Worm (Caenorhabditis elegans): ENCODE measurements around the gene hyl-1.

Gene hyl-1

ce11 chrIV:8570253-8570652 is 31.3 kb downstream of the hyl-1 start, which contains the start of gene Y59H11AM.4:
Gene Y59H11AM.4, minus strand, starts transcription at chrIV:8570353.
- no peak for TF ChIP-seq sea-1 (GFP tag; conservative IDR thresholded peaks at IDR 0.05)
- no peak for TF ChIP-seq hmbx-1 (tag; optimal IDR thresholded peaks at IDR 0.05)
- TF ChIP-seq tbx-11 (GFP tag; IDR thresholded peaks at IDR 0.05), result no peak
- TF ChIP-seq tbx-37 (GFP tag; conservative IDR thresholded peaks at IDR 0.05), result no peak
- TF ChIP-seq pes-1 (GFP tag; IDR thresholded peaks at IDR 0.05), result no peak
- TF ChIP-seq ets-7 (tag; optimal IDR thresholded peaks at IDR 0.05), result no peak
- no peak for TF ChIP-seq hmg-4 (GFP tag; optimal IDR thresholded peaks at IDR 0.05)
- TF ChIP-seq ama-1 (optimal IDR thresholded peaks at IDR 0.05), result no peak
- no peak for TF ChIP-seq scrt-1 (GFP tag; IDR thresholded peaks at IDR 0.05)
- no peak for TF ChIP-seq tra-4 (tag; optimal IDR thresholded peaks at IDR 0.05)
- TF ChIP-seq F13C5.2 (tag; optimal IDR thresholded peaks at IDR 0.05), result no peak
- TF ChIP-seq ceh-36 (tag; optimal IDR thresholded peaks at IDR 0.05), result no peak
- TF ChIP-seq hnd-1 (tag; optimal IDR thresholded peaks at IDR 0.05), result no peak
- TF ChIP-seq flt-1 (GFP tag; IDR thresholded peaks at IDR 0.05), result no peak
- no peak for TF ChIP-seq B0310.2 (tag; optimal IDR thresholded peaks at IDR 0.05)
- no peak for TF ChIP-seq ceh-13 (GFP tag; optimal IDR thresholded peaks at IDR 0.05)
- no peak for TF ChIP-seq aly-1 (tag; optimal IDR thresholded peaks at IDR 0.05)

- no peak for TF ChIP-seq sea-1 (GFP tag; conservative IDR thresholded peaks at IDR 0.05)
- TF ChIP-seq tra-4 (tag; optimal IDR thresholded peaks at IDR 0.05), result no peak
- no peak for TF ChIP-seq ceh-36 (tag; optimal IDR thresholded peaks at IDR 0.05)
- TF ChIP-seq B0310.2 (tag; optimal IDR thresholded peaks at IDR 0.05), result no peak
- TF ChIP-seq scrt-1 (GFP tag; IDR thresholded peaks at IDR 0.05), result no peak
- TF ChIP-seq tbx-11 (GFP tag; IDR thresholded peaks at IDR 0.05), result no peak
- TF ChIP-seq aly-1 (tag; optimal IDR thresholded peaks at IDR 0.05), result no peak
- TF ChIP-seq ets-7 (tag; optimal IDR thresholded peaks at IDR 0.05), result no peak
- TF ChIP-seq hmbx-1 (tag; optimal IDR thresholded peaks at IDR 0.05), result no peak
- no peak for TF ChIP-seq ama-1 (optimal IDR thresholded peaks at IDR 0.05)
- no peak for TF ChIP-seq ceh-13 (GFP tag; optimal IDR thresholded peaks at IDR 0.05)
- TF ChIP-seq tbx-37 (GFP tag; conservative IDR thresholded peaks at IDR 0.05), result no peak
- no peak for TF ChIP-seq F13C5.2 (tag; optimal IDR thresholded peaks at IDR 0.05)
Observed at ce11 chrIV:8570719-8571118, 31.8 kb downstream of the hyl-1 start.

- TF ChIP-seq flt-1 (GFP tag; IDR thresholded peaks at IDR 0.05) (no peak), aly-1 (tag; optimal IDR thresholded peaks at IDR 0.05) (no peak), ets-7 (tag; optimal IDR thresholded peaks at IDR 0.05) (no peak), tbx-11 (GFP tag; IDR thresholded peaks at IDR 0.05) (no peak), ceh-36 (tag; optimal IDR thresholded peaks at IDR 0.05) (no peak), scrt-1 (GFP tag; IDR thresholded peaks at IDR 0.05) (no peak), tbx-37 (GFP tag; conservative IDR thresholded peaks at IDR 0.05) (no peak), tra-4 (tag; optimal IDR thresholded peaks at IDR 0.05) (no peak), hmg-4 (GFP tag; optimal IDR thresholded peaks at IDR 0.05) (no peak)
Observed at ce11 chrIV:8571138-8571537, 32.2 kb downstream of the hyl-1 start, which contains the start of gene Y59H11AM.1. Gene Y59H11AM.1, plus strand, starts transcription at chrIV:8571438.

- TF ChIP-seq tbx-37 (GFP tag; conservative IDR thresholded peaks at IDR 0.05), result no peak
- no peak for TF ChIP-seq flt-1 (GFP tag; IDR thresholded peaks at IDR 0.05)
- no peak for TF ChIP-seq pes-1 (GFP tag; IDR thresholded peaks at IDR 0.05)
- no peak for TF ChIP-seq F13C5.2 (tag; optimal IDR thresholded peaks at IDR 0.05)
- TF ChIP-seq scrt-1 (GFP tag; IDR thresholded peaks at IDR 0.05), result no peak
- no peak for TF ChIP-seq ceh-13 (GFP tag; optimal IDR thresholded peaks at IDR 0.05)
- TF ChIP-seq hnd-1 (tag; optimal IDR thresholded peaks at IDR 0.05), result no peak
- TF ChIP-seq B0310.2 (tag; optimal IDR thresholded peaks at IDR 0.05), result no peak
- TF ChIP-seq aly-1 (tag; optimal IDR thresholded peaks at IDR 0.05), result no peak
- TF ChIP-seq ama-1 (optimal IDR thresholded peaks at IDR 0.05), result no peak
- TF ChIP-seq hmg-4 (GFP tag; optimal IDR thresholded peaks at IDR 0.05), result no peak
- no peak for TF ChIP-seq tra-4 (tag; optimal IDR thresholded peaks at IDR 0.05)
- no peak for TF ChIP-seq hmbx-1 (tag; optimal IDR thresholded peaks at IDR 0.05)
- no peak for TF ChIP-seq tbx-11 (GFP tag; IDR thresholded peaks at IDR 0.05)
- TF ChIP-seq sea-1 (GFP tag; conservative IDR thresholded peaks at IDR 0.05), result no peak
- no peak for TF ChIP-seq ceh-36 (tag; optimal IDR thresholded peaks at IDR 0.05)
- TF ChIP-seq ets-7 (tag; optimal IDR thresholded peaks at IDR 0.05), result no peak
Observed at ce11 chrIV:8585076-8586033, 46.4 kb downstream of the hyl-1 start, which contains the start of gene catp-7. Gene catp-7, plus strand, starts transcription at chrIV:8585983.

ce11 chrIV:8587057-8587456 is 48.1 kb downstream of the hyl-1 start:
- TF ChIP-seq aly-1 (tag; optimal IDR thresholded peaks at IDR 0.05), result no peak
- no peak for TF ChIP-seq ceh-36 (tag; optimal IDR thresholded peaks at IDR 0.05)
- no peak for TF ChIP-seq hmg-4 (GFP tag; optimal IDR thresholded peaks at IDR 0.05)
- TF ChIP-seq B0310.2 (tag; optimal IDR thresholded peaks at IDR 0.05), result no peak
- no peak for TF ChIP-seq tra-4 (tag; optimal IDR thresholded peaks at IDR 0.05)

- TF ChIP-seq aly-1 (tag; optimal IDR thresholded peaks at IDR 0.05), result no peak
- TF ChIP-seq pes-1 (GFP tag; IDR thresholded peaks at IDR 0.05), result no peak
- no peak for TF ChIP-seq sea-1 (GFP tag; conservative IDR thresholded peaks at IDR 0.05)
- no peak for TF ChIP-seq tra-4 (tag; optimal IDR thresholded peaks at IDR 0.05)
- TF ChIP-seq ceh-36 (tag; optimal IDR thresholded peaks at IDR 0.05), result no peak
- no peak for TF ChIP-seq hmg-4 (GFP tag; optimal IDR thresholded peaks at IDR 0.05)
- TF ChIP-seq ets-7 (tag; optimal IDR thresholded peaks at IDR 0.05), result no peak
- TF ChIP-seq hnd-1 (tag; optimal IDR thresholded peaks at IDR 0.05), result no peak
- no peak for TF ChIP-seq F13C5.2 (tag; optimal IDR thresholded peaks at IDR 0.05)
- no peak for TF ChIP-seq flt-1 (GFP tag; IDR thresholded peaks at IDR 0.05)
- TF ChIP-seq tbx-11 (GFP tag; IDR thresholded peaks at IDR 0.05), result no peak
- TF ChIP-seq tbx-37 (GFP tag; conservative IDR thresholded peaks at IDR 0.05), result no peak
- TF ChIP-seq hmbx-1 (tag; optimal IDR thresholded peaks at IDR 0.05), result no peak
- no peak for TF ChIP-seq scrt-1 (GFP tag; IDR thresholded peaks at IDR 0.05)
- TF ChIP-seq ama-1 (optimal IDR thresholded peaks at IDR 0.05), result no peak
- TF ChIP-seq B0310.2 (tag; optimal IDR thresholded peaks at IDR 0.05), result no peak
- no peak for TF ChIP-seq ceh-13 (GFP tag; optimal IDR thresholded peaks at IDR 0.05)
Observed at ce11 chrIV:8587605-8588004, 48.7 kb downstream of the hyl-1 start.
